Worm (Caenorhabditis elegans) whole organism, L4 larva: ENCODE results near the gene F54H5.2.

Source experiments
- F10B5.3 ChIP-seq: sonication (generic microtip); optimal IDR thresholded peaks from 2 replicates; lab custom pipeline; 2016; ENCODE audit warnings: mild to moderate bottlenecking, missing genetic modification characterization, missing compliant biosample characterization
- F37D6.2 ChIP-seq: sonication (generic microtip); optimal IDR thresholded peaks from 2 replicates; lab custom pipeline; 2016; ENCODE audit warnings: mild to moderate bottlenecking, missing genetic modification characterization, missing compliant biosample characterization
- F49E8.2 ChIP-seq: sonication (generic microtip); optimal IDR thresholded peaks from 2 replicates; lab custom pipeline; 2016; ENCODE audit warnings: missing compliant biosample characterization, mild to moderate bottlenecking, missing genetic modification characterization, borderline replicate concordance
- T20F7.1 ChIP-seq: fragments of 200-800 bp; sonication (Bioruptor generic); optimal IDR thresholded peaks from 2 replicates; lab custom pipeline; 2018; ENCODE audit warnings: mild to moderate bottlenecking, missing genetic modification characterization, missing compliant biosample characterization
- Y105C5A.15 ChIP-seq: fragments of 200-800 bp; sonication (Bioruptor generic); IDR thresholded peaks from 2 replicates; pipeline ENCODE4 v1.3.6; 2022; ENCODE audit warnings: missing genetic modification characterization, missing compliant biosample characterization
- Y48G9A.11 ChIP-seq: fragments of 200-800 bp; sonication (Bioruptor generic); IDR thresholded peaks from 2 replicates; pipeline ENCODE4 v1.3.6; 2022; ENCODE audit warnings: missing genetic modification reagents, missing genetic modification characterization, missing compliant biosample characterization
- ZK546.5 ChIP-seq, 2 experiments: sonication (generic microtip); optimal IDR thresholded peaks; 2 replicates each; lab custom pipeline; 2017; ENCODE audit warnings: missing biosample characterization in 2 of 2, missing genetic modification characterization in 2 of 2
- aha-1 ChIP-seq: fragments of 150-350 bp; peaks from one replicate; lab custom pipeline; 2014; ENCODE audit warnings: missing biosample characterization, missing genetic modification characterization
- attf-4 ChIP-seq: sonication (generic microtip); optimal IDR thresholded peaks from 3 replicates; lab custom pipeline; 2017; ENCODE audit warnings: missing biosample characterization, missing genetic modification characterization
- ceh-20 ChIP-seq: fragments of 200-800 bp; sonication (Bioruptor generic); IDR thresholded peaks from 2 replicates; pipeline ENCODE4 v1.3.6; 2022; ENCODE audit warnings: missing genetic modification reagents, missing genetic modification characterization, missing compliant biosample characterization
- ceh-32 ChIP-seq: sonication (generic microtip); optimal IDR thresholded peaks from 2 replicates; lab custom pipeline; 2016; ENCODE audit warnings: mild to moderate bottlenecking, missing genetic modification characterization, missing compliant biosample characterization; ENCODE audit not compliant: poor library complexity
- ceh-82 ChIP-seq: sonication (generic microtip); optimal IDR thresholded peaks from 2 replicates; lab custom pipeline; 2017; ENCODE audit warnings: missing biosample characterization, missing genetic modification characterization
- ctbp-1 ChIP-seq: fragments of 200-800 bp; sonication (Bioruptor generic); IDR thresholded peaks from 2 replicates; pipeline ENCODE4 v1.3.6; 2022; ENCODE audit warnings: missing genetic modification reagents, missing genetic modification characterization, missing compliant biosample characterization
- daf-16 ChIP-seq, 3 experiments: sonication (generic microtip); optimal IDR thresholded peaks; 2 replicates each; lab custom pipeline; 2016 to 2017; ENCODE audit warnings: missing genetic modification characterization in 3 of 3, missing genetic modification reagents in 3 of 3, mild to moderate bottlenecking in 2 of 3, missing compliant biosample characterization in 2 of 3, missing biosample characterization in 1 of 3, moderate library complexity in 1 of 3
- daf-19 ChIP-seq: fragments of 200-800 bp; sonication (Bioruptor generic); conservative IDR thresholded peaks from 2 replicates; pipeline ENCODE4 v1.3.6; 2022; ENCODE audit warnings: missing genetic modification characterization, missing compliant biosample characterization
- daf-8 ChIP-seq: fragments of 200-800 bp; sonication (Bioruptor generic); IDR thresholded peaks from 2 replicates; pipeline ENCODE4 v1.3.6; 2022; ENCODE audit warnings: missing genetic modification characterization, missing compliant biosample characterization
- dmd-6 ChIP-seq: fragments of 200-800 bp; sonication (Bioruptor generic); IDR thresholded peaks from 2 replicates; pipeline ENCODE4 v1.3.6; 2022; ENCODE audit warnings: missing genetic modification reagents, missing genetic modification characterization, missing compliant biosample characterization
- dmd-8 ChIP-seq: fragments of 200-800 bp; sonication (Bioruptor generic); IDR thresholded peaks from 2 replicates; pipeline ENCODE4 v1.3.6; 2022; ENCODE audit warnings: missing genetic modification characterization, missing compliant biosample characterization
- duxl-1 ChIP-seq: sonication (generic microtip); optimal IDR thresholded peaks from 2 replicates; lab custom pipeline; 2016; ENCODE audit warnings: mild to moderate bottlenecking, missing genetic modification characterization, moderate library complexity, missing compliant biosample characterization; ENCODE audit not compliant: poor library complexity
- egl-27 ChIP-seq: sonication (generic microtip); optimal IDR thresholded peaks from 3 replicates; lab custom pipeline; 2017; ENCODE audit warnings: missing biosample characterization, missing genetic modification reagents, missing genetic modification characterization
- hlh-30 ChIP-seq: sonication (generic microtip); optimal IDR thresholded peaks from 2 replicates; lab custom pipeline; 2017; ENCODE audit warnings: antibody characterized with exemption, mild to moderate bottlenecking, missing genetic modification characterization, missing compliant biosample characterization; ENCODE audit not compliant: insufficient read depth
- lin-1 ChIP-seq: fragments of 200-800 bp; sonication (Bioruptor generic); IDR thresholded peaks from 2 replicates; pipeline ENCODE4 v1.3.6; 2022; ENCODE audit warnings: missing genetic modification reagents, missing genetic modification characterization, missing compliant biosample characterization
- lin-13 ChIP-seq: fragments of 150-350 bp; optimal IDR thresholded peaks from 2 replicates; lab custom pipeline; 2014; ENCODE audit warnings: missing biosample characterization, missing genetic modification reagents, missing genetic modification characterization
- lin-29 ChIP-seq: fragments of 200-800 bp; sonication (Bioruptor generic); IDR thresholded peaks from 2 replicates; pipeline ENCODE4 v1.3.6; 2022; ENCODE audit warnings: missing genetic modification reagents, missing genetic modification characterization, missing compliant biosample characterization
- lin-39 ChIP-seq: fragments of 150-350 bp; optimal IDR thresholded peaks from 2 replicates; lab custom pipeline; 2014; ENCODE audit warnings: missing biosample characterization, missing genetic modification reagents, missing genetic modification characterization
- madf-5 ChIP-seq, 2 experiments: fragments of 200-800 bp; sonication (Bioruptor generic); IDR thresholded peaks; 2 replicates each; pipeline ENCODE4 v1.3.6; 2022; ENCODE audit warnings: missing compliant biosample characterization in 2 of 2, missing genetic modification characterization in 2 of 2
- madf-9 ChIP-seq: fragments of 200-800 bp; sonication (Bioruptor generic); conservative IDR thresholded peaks from 2 replicates; pipeline ENCODE4 v1.3.6; 2022; ENCODE audit warnings: missing genetic modification reagents, missing genetic modification characterization, missing compliant biosample characterization
- mep-1 ChIP-seq: fragments of 150-350 bp; sonication (generic microtip); optimal IDR thresholded peaks from 3 replicates; lab custom pipeline; 2014; ENCODE audit warnings: missing biosample characterization, missing genetic modification characterization
- mxl-2 ChIP-seq: fragments of 200-800 bp; sonication (Bioruptor generic); conservative IDR thresholded peaks from 2 replicates; pipeline ENCODE4 v1.3.6; 2022; ENCODE audit warnings: missing genetic modification reagents, missing genetic modification characterization, missing compliant biosample characterization
- mxl-3 ChIP-seq: fragments of 200-800 bp; sonication (Bioruptor generic); optimal IDR thresholded peaks from 2 replicates; lab custom pipeline; 2018; ENCODE audit warnings: mild to moderate bottlenecking, missing genetic modification characterization, missing compliant biosample characterization
- nhr-111 ChIP-seq: fragments of 200-800 bp; sonication (Bioruptor generic); optimal IDR thresholded peaks from 2 replicates; lab custom pipeline; 2018; ENCODE audit warnings: mild to moderate bottlenecking, missing genetic modification characterization, missing compliant biosample characterization
- nhr-41 ChIP-seq: fragments of 200-800 bp; sonication (Bioruptor generic); IDR thresholded peaks from 2 replicates; pipeline ENCODE4 v1.3.6; 2022; ENCODE audit warnings: missing genetic modification reagents, missing genetic modification characterization, missing compliant biosample characterization
- nhr-42 ChIP-seq: fragments of 200-800 bp; sonication (Bioruptor generic); IDR thresholded peaks from 2 replicates; pipeline ENCODE4 v1.3.6; 2022; ENCODE audit warnings: missing genetic modification characterization, missing compliant biosample characterization
- nhr-48 ChIP-seq: sonication (generic microtip); optimal IDR thresholded peaks from 2 replicates; lab custom pipeline; 2016; ENCODE audit warnings: mild to moderate bottlenecking, missing genetic modification characterization, missing compliant biosample characterization
- nhr-76 ChIP-seq: fragments of 150-350 bp; optimal IDR thresholded peaks from 2 replicates; lab custom pipeline; 2014; ENCODE audit warnings: missing biosample characterization, missing genetic modification characterization
- php-3 ChIP-seq: fragments of 200-800 bp; sonication (Bioruptor generic); IDR thresholded peaks from 2 replicates; pipeline ENCODE4 v1.3.6; 2022; ENCODE audit warnings: missing genetic modification reagents, missing genetic modification characterization, missing compliant biosample characterization
- rbr-2 ChIP-seq: sonication (generic microtip); optimal IDR thresholded peaks from 2 replicates; lab custom pipeline; 2016; ENCODE audit warnings: missing genotype, missing genetic modification characterization, missing compliant biosample characterization
- saeg-2 ChIP-seq: fragments of 200-800 bp; sonication (Bioruptor generic); IDR thresholded peaks from 2 replicates; pipeline ENCODE4 v1.3.6; 2022; ENCODE audit warnings: missing genetic modification reagents, missing genetic modification characterization, missing compliant biosample characterization
- set-16 ChIP-seq: fragments of 200-800 bp; sonication (Bioruptor generic); IDR thresholded peaks from 2 replicates; pipeline ENCODE4 v1.3.6; 2022; ENCODE audit warnings: missing genetic modification reagents, missing genetic modification characterization, missing compliant biosample characterization
- skn-1 ChIP-seq: fragments of 150-350 bp; optimal IDR thresholded peaks from 2 replicates; lab custom pipeline; 2014; ENCODE audit warnings: missing biosample characterization, missing genetic modification characterization
- spr-3 ChIP-seq: fragments of 200-800 bp; sonication (Bioruptor generic); optimal IDR thresholded peaks from 2 replicates; lab custom pipeline; 2018; ENCODE audit warnings: mild to moderate bottlenecking, missing genetic modification characterization, missing compliant biosample characterization
- tag-97 ChIP-seq: fragments of 200-800 bp; sonication (Bioruptor generic); IDR thresholded peaks from 2 replicates; pipeline ENCODE4 v1.3.6; 2022; ENCODE audit warnings: missing genetic modification characterization, missing compliant biosample characterization
- tra-1 ChIP-seq: fragments of 200-800 bp; sonication (Bioruptor generic); IDR thresholded peaks from 2 replicates; pipeline ENCODE4 v1.3.6; 2022; ENCODE audit warnings: missing genetic modification reagents, missing genetic modification characterization, missing compliant biosample characterization
- unc-130 ChIP-seq: sonication (generic microtip); optimal IDR thresholded peaks from 2 replicates; lab custom pipeline; 2016; ENCODE audit warnings: missing genetic modification reagents, missing genetic modification characterization, missing compliant biosample characterization
- unc-62 ChIP-seq, 3 experiments: fragments of 150-350 bp in 1 of 3; sonication (generic microtip); optimal IDR thresholded peaks in 2 of 3; peaks in 1 of 3; 1 replicate in 1 of 3; 2 replicates in 2 of 3; lab custom pipeline; 2014 to 2017; ENCODE audit warnings: missing biosample characterization in 3 of 3, missing genetic modification characterization in 3 of 3, missing genetic modification reagents in 3 of 3, missing genotype in 1 of 3
- vab-7 ChIP-seq: fragments of 200-800 bp; sonication (Bioruptor generic); IDR thresholded peaks from 2 replicates; pipeline ENCODE4 v1.3.6; 2022; ENCODE audit warnings: missing genetic modification reagents, missing genetic modification characterization, missing compliant biosample characterization
- zag-1 ChIP-seq: fragments of 150-350 bp; optimal IDR thresholded peaks from 2 replicates; lab custom pipeline; 2014; ENCODE audit warnings: missing biosample characterization, missing genetic modification characterization
- zfp-3 ChIP-seq: fragments of 200-800 bp; sonication (Bioruptor generic); conservative IDR thresholded peaks from 2 replicates; pipeline ENCODE4 v1.3.6; 2022; ENCODE audit warnings: missing genetic modification reagents, missing genetic modification characterization, missing compliant biosample characterization
- zip-2 ChIP-seq: fragments of 150-350 bp; optimal IDR thresholded peaks from 2 replicates; lab custom pipeline; 2014; ENCODE audit warnings: missing biosample characterization, missing genetic modification characterization
- ztf-11 ChIP-seq: fragments of 150-350 bp; optimal IDR thresholded peaks from 2 replicates; lab custom pipeline; 2014; ENCODE audit warnings: missing biosample characterization, missing genetic modification characterization

F54H5.2 gene

DNA sequence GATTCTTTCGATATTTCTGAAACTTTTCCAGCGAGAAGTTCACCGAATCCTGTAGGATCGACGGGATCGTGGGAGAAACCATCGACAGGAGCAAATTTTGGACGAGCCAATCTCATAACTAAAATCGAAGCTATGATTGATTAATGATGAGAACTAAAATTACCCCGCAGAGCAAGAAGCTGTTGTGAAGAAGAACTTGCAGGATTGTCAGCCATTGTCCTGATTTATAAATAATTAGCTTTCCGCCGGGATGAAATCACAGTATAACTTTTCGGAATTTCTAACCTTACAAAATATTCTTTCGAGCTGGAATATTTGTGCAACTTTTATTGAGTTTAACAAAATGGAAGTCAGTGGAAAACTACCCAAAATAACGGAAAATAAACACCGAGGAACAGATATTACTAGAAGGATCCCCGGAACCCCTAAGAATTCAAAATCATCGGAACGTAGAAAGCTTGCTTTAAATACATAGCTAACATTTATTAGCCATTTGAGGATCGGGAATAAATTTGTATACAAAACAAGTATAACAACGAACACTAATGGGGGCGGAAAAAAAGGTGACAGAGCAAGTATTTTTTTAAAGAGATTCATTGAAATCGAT, 39.9 kb upstream of the F54H5.2 start, which contains the start of gene C56C10.7:
Gene C56C10.7, minus strand, starts transcription at position 312 of the 607 bp plus-strand sequence.
- TF ChIP-seq zfp-3, result no peak
- no peak for TF ChIP-seq mxl-2
- no peak for TF ChIP-seq ceh-32
- no peak for TF ChIP-seq daf-16 (GFP tag; optimal IDR thresholded peaks at IDR 0.05; lab: Kevin White, UChicago)
- peak; percentile 14 for TF ChIP-seq daf-16 (tag; optimal IDR thresholded peaks at IDR 0.05; lab: Kevin White, UChicago)
- TF ChIP-seq daf-8 (GFP tag; lab: Robert Waterston, UW), result no peak
- TF ChIP-seq lin-13 (GFP tag; lab: Kevin White, UChicago), result no peak
- no peak for TF ChIP-seq rbr-2
- no peak for TF ChIP-seq unc-62 (GFP tag; optimal IDR thresholded peaks at IDR 0.05 in 1 of 2; lab: Kevin White, UChicago)
- no peak for TF ChIP-seq unc-62 (tag; optimal IDR thresholded peaks at IDR 0.05; lab: Kevin White, UChicago)
- TF ChIP-seq lin-29, result no peak
- TF ChIP-seq ceh-82 (tag; lab: Kevin White, UChicago), result no peak
- TF ChIP-seq tra-1 (GFP tag; lab: Robert Waterston, UW), result 0 out of 2 replicates have a peak, but pooled peaks have one; percentile 16
- TF ChIP-seq ZK546.5 (tag; optimal IDR thresholded peaks at IDR 0.05; lab: Kevin White, UChicago), result no peak
- peak; percentile 31 for TF ChIP-seq F10B5.3 (tag; lab: Kevin White, UChicago)
- TF ChIP-seq madf-5 (GFP tag; IDR thresholded peaks at IDR 0.05; lab: Robert Waterston, UW), result 0 out of 4 replicates have a peak, but pooled peaks of 1 of the 2 experiments have one; percentile 39
- no peak for TF ChIP-seq zag-1
- no peak for TF ChIP-seq dmd-6 (GFP tag; lab: Robert Waterston, UW)
- no peak for TF ChIP-seq egl-27 (tag; lab: Kevin White, UChicago)
- no peak for TF ChIP-seq ceh-20 (GFP tag; lab: Robert Waterston, UW)
- TF ChIP-seq hlh-30 (tag; lab: Kevin White, UChicago), result no peak
- TF ChIP-seq nhr-76 (tag; lab: Kevin White, UChicago), result no peak
- peak; percentile 39; the same call in 1 of the 2 replicates for TF ChIP-seq ctbp-1 (GFP tag; lab: Robert Waterston, UW)
- no peak for TF ChIP-seq tag-97 (GFP tag; lab: Robert Waterston, UW)
- TF ChIP-seq unc-130 (GFP tag; lab: Kevin White, UChicago), result no peak
- no peak for TF ChIP-seq set-16
- TF ChIP-seq mep-1 (tag; lab: Kevin White, UChicago), result peak; percentile 30
- peak; percentile 46 for TF ChIP-seq nhr-111 (GFP tag; lab: Kevin White, UChicago)
- TF ChIP-seq Y48G9A.11 (GFP tag; lab: Robert Waterston, UW), result no peak
- no peak for TF ChIP-seq aha-1 (tag; lab: Kevin White, UChicago)
- no peak for TF ChIP-seq duxl-1
- no peak for TF ChIP-seq lin-39 (tag; lab: Kevin White, UChicago)
- TF ChIP-seq nhr-48 (tag; lab: Kevin White, UChicago), result peak; percentile 12
- TF ChIP-seq skn-1, result no peak
- no peak for TF ChIP-seq F37D6.2 (tag; lab: Kevin White, UChicago)
- TF ChIP-seq daf-19, result no peak
- no peak for TF ChIP-seq attf-4 (tag; lab: Kevin White, UChicago)
- no peak for TF ChIP-seq vab-7 (GFP tag; lab: Robert Waterston, UW)
- TF ChIP-seq saeg-2 (GFP tag; lab: Robert Waterston, UW), result no peak
- no peak for TF ChIP-seq dmd-8
- TF ChIP-seq php-3 (GFP tag; lab: Robert Waterston, UW), result no peak
- TF ChIP-seq F49E8.2, result peak; percentile 64
- TF ChIP-seq nhr-42 (GFP tag; lab: Robert Waterston, UW), result no peak
- no peak for TF ChIP-seq mxl-3 (GFP tag; lab: Kevin White, UChicago)
- TF ChIP-seq zip-2, result no peak
- TF ChIP-seq madf-9 (GFP tag; lab: Robert Waterston, UW), result no peak
- TF ChIP-seq T20F7.1 (GFP tag; lab: Kevin White, UChicago), result peak; percentile 73
- TF ChIP-seq ztf-11 (tag; lab: Kevin White, UChicago), result no peak
- TF ChIP-seq spr-3, result no peak
- no peak for TF ChIP-seq lin-1 (GFP tag; lab: Robert Waterston, UW)
- TF ChIP-seq nhr-41, result no peak; the same call in 1 of the 2 replicates
- no peak for TF ChIP-seq Y105C5A.15 (GFP tag; lab: Robert Waterston, UW)
